Worm (Caenorhabditis elegans) whole organism, L1 larva: ENCODE measurements around the gene F17E9.4.

ENCODE experiments used
- ceh-90 ChIP-seq: sonication (generic microtip); optimal IDR thresholded peaks from 2 replicates; lab custom pipeline; 2016; ENCODE audit warnings: missing genetic modification characterization, missing compliant biosample characterization
- elt-3 ChIP-seq, 6 experiments: fragments of 150-350 bp in 1 of 6; sonication (generic microtip); optimal IDR thresholded peaks; 2 replicates each; lab custom pipeline; 2017 to 2018; ENCODE audit warnings: missing biosample characterization in 6 of 6, missing genetic modification characterization in 6 of 6, inconsistent platforms in 1 of 6
- hlh-4 ChIP-seq: sonication (generic microtip); optimal IDR thresholded peaks from 2 replicates; lab custom pipeline; 2016; ENCODE audit warnings: mild to moderate bottlenecking, missing genetic modification characterization, missing compliant biosample characterization
- jun-1 ChIP-seq: fragments of 150-350 bp; optimal IDR thresholded peaks from 2 replicates; lab custom pipeline; 2014; ENCODE audit warnings: missing biosample characterization, missing genetic modification reagents, missing genetic modification characterization
- lin-13 ChIP-seq: fragments of 150-350 bp; optimal IDR thresholded peaks from 2 replicates; lab custom pipeline; 2014; ENCODE audit warnings: missing biosample characterization, missing genetic modification reagents, missing genetic modification characterization
- lsy-2 ChIP-seq, 2 experiments: fragments of 150-350 bp; optimal IDR thresholded peaks; 2 replicates each; lab custom pipeline; 2014; ENCODE audit warnings: missing biosample characterization in 2 of 2, missing genetic modification characterization in 2 of 2
- mdl-1 ChIP-seq, 2 experiments: fragments of 150-350 bp; optimal IDR thresholded peaks; 2 replicates each; lab custom pipeline; 2014 to 2017; ENCODE audit warnings: missing biosample characterization in 2 of 2, missing genetic modification characterization in 2 of 2, inconsistent platforms in 1 of 2
- nhr-28 ChIP-seq: fragments of 150-350 bp; optimal IDR thresholded peaks from 2 replicates; lab custom pipeline; 2014; ENCODE audit warnings: missing biosample characterization, missing genetic modification characterization
- nhr-71 ChIP-seq: sonication (generic microtip); optimal IDR thresholded peaks from 2 replicates; lab custom pipeline; 2016; ENCODE audit warnings: mild to moderate bottlenecking, missing genetic modification characterization, moderate library complexity, missing compliant biosample characterization
- pax-3 ChIP-seq: fragments of 200-800 bp; sonication (Bioruptor generic); optimal IDR thresholded peaks from 2 replicates; lab custom pipeline; 2018; ENCODE audit warnings: mild to moderate bottlenecking, missing genetic modification characterization, moderate library complexity, missing compliant biosample characterization
- snpc-4 ChIP-seq: fragments of 150-350 bp; optimal IDR thresholded peaks from 2 replicates; lab custom pipeline; 2014; ENCODE audit warnings: missing biosample characterization, missing genetic modification characterization
- unc-130 ChIP-seq: fragments of 150-350 bp; optimal IDR thresholded peaks from 2 replicates; lab custom pipeline; 2017; ENCODE audit warnings: missing biosample characterization, missing genetic modification characterization, inconsistent platforms
- unc-62 ChIP-seq: fragments of 150-350 bp; optimal IDR thresholded peaks from 2 replicates; lab custom pipeline; 2014; ENCODE audit warnings: missing biosample characterization, missing genetic modification reagents, missing genetic modification characterization
- zag-1 ChIP-seq: fragments of 150-350 bp; optimal IDR thresholded peaks from 2 replicates; lab custom pipeline; 2014; ENCODE audit warnings: missing biosample characterization, missing genetic modification characterization

DNA sequence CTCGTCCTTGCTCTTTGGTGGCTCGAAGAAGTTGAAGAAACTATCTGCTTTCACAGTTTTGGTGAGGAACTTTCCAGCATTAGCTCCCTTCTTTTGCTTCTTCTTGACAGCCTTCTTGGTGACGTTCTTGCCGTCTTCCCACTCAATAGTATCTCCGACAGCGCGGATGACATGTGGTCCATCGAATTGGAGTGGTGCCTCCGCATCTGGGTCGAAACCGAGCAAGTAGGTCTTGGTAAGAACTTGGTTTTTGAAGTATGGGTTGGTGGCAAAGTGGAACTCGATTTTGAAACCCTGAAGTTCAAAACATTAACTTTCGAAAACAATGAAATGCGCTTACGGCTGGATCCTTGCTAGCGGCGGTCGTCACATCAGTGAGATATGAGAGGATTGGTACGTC, 30.1 kb downstream of the F17E9.4 start:
- TF ChIP-seq nhr-28 (tag; lab: Kevin White, UChicago) = no peak
- TF ChIP-seq lsy-2 (tag; optimal IDR thresholded peaks at IDR 0.05; lab: Kevin White, UChicago) = no peak
- no peak for TF ChIP-seq elt-3 (tag; optimal IDR thresholded peaks at IDR 0.05; lab: Kevin White, UChicago)
- TF ChIP-seq jun-1 (tag; lab: Kevin White, UChicago) = no peak
- no peak for TF ChIP-seq mdl-1 (tag; optimal IDR thresholded peaks at IDR 0.05; lab: Kevin White, UChicago)
- TF ChIP-seq snpc-4 (tag; lab: Kevin White, UChicago) = no peak
- TF ChIP-seq unc-130 = no peak
- no peak for TF ChIP-seq hlh-4 (tag; lab: Kevin White, UChicago)
- TF ChIP-seq pax-3 (tag; lab: Kevin White, UChicago) = no peak
- TF ChIP-seq nhr-71 = no peak
- no peak for TF ChIP-seq zag-1
- no peak for TF ChIP-seq lin-13 (GFP tag; lab: Kevin White, UChicago)
- no peak for TF ChIP-seq ceh-90 (tag; lab: Kevin White, UChicago)
- TF ChIP-seq unc-62 (GFP tag; lab: Kevin White, UChicago) = no peak
